Fruit fly (Drosophila melanogaster): ENCODE data around the gene CenG1A.

dm6 chr2L:13790715-13791114, 44.6 kb upstream of the CenG1A start, which contains the start of gene CG16863:
- TF ChIP-seq pad (GFP tag; optimal IDR thresholded peaks at IDR 0.05) (no peak), cic (GFP tag; optimal IDR thresholded peaks at IDR 0.05) (no peak), CG14711 (tag; optimal IDR thresholded peaks at IDR 0.05) (no peak), cnc (optimal IDR thresholded peaks at IDR 0.05) (no peak), CG7101 (tag; optimal IDR thresholded peaks at IDR 0.05) (no peak)

Data from whole organism, adult.